Worm (Caenorhabditis elegans): ENCODE data around the gene F53F4.12.
A peak's percentile ranks its signal among the peaks of the same experiment; 100 is the strongest.

F53F4.12 gene

ce11 chrV:13655202-13655764, 29.4 kb downstream of the F53F4.12 start:
- TF ChIP-seq pqm-1 (tag; optimal IDR thresholded peaks at IDR 0.05) (no peak), F16B12.6 (tag; optimal IDR thresholded peaks at IDR 0.05) (no peak), nhr-237 (tag; optimal IDR thresholded peaks at IDR 0.05) (no peak), alr-1 (tag; optimal IDR thresholded peaks at IDR 0.05; ENCODE audit: borderline replicate concordance) (no peak), nhr-11 (tag; optimal IDR thresholded peaks at IDR 0.05) (no peak), efl-3 (GFP tag; optimal IDR thresholded peaks at IDR 0.05) (no peak), isw-1 (GFP tag; IDR thresholded peaks at IDR 0.05) (peak; percentile 29; the same call in 1 of the 2 replicates), nhr-84 (tag; optimal IDR thresholded peaks at IDR 0.05) (no peak), tbx-2 (tag; optimal IDR thresholded peaks at IDR 0.05) (peak; percentile 27), elt-2 (tag; optimal IDR thresholded peaks at IDR 0.05) (peak; percentile 1), ztf-4 (tag; optimal IDR thresholded peaks at IDR 0.05) (peak; percentile 32), tlp-1 (tag; optimal IDR thresholded peaks at IDR 0.05) (no peak), lin-14 (GFP tag; optimal IDR thresholded peaks at IDR 0.05) (peak; percentile 94), unc-86 (tag; optimal IDR thresholded peaks at IDR 0.05) (peak; percentile 47), sptf-1 (tag; optimal IDR thresholded peaks at IDR 0.05) (no peak), ceh-88 (GFP tag; IDR thresholded peaks at IDR 0.05) (no peak), hlh-4 (tag; optimal IDR thresholded peaks at IDR 0.05) (no peak), fkh-10 (GFP tag; optimal IDR thresholded peaks at IDR 0.05) (peak; percentile 34), vab-15 (tag; optimal IDR thresholded peaks at IDR 0.05) (no peak), aha-1 (tag; optimal IDR thresholded peaks at IDR 0.05) (no peak), fkh-4 (tag; optimal IDR thresholded peaks at IDR 0.05; ENCODE audit: borderline replicate concordance) (no peak), mdl-1 (tag; optimal IDR thresholded peaks at IDR 0.05) (peak in 1 of 2 experiments; percentile 73), nhr-85 (tag) (peak; percentile 89), nhr-71 (tag; optimal IDR thresholded peaks at IDR 0.05) (peak; percentile 82), grh-1 (GFP tag; IDR thresholded peaks at IDR 0.05) (peak; percentile 28; the same call in 1 of the 2 replicates), ets-5 (GFP tag; IDR thresholded peaks at IDR 0.05) (no peak), lsy-2 (tag; optimal IDR thresholded peaks at IDR 0.05) (peak; percentile 52 to 83), nhr-76 (tag; optimal IDR thresholded peaks at IDR 0.05) (no peak), irx-1 (tag; optimal IDR thresholded peaks at IDR 0.05) (no peak), efl-1 (optimal IDR thresholded peaks at IDR 0.05) (peak; percentile 61 to 62), efl-1 (GFP tag; optimal IDR thresholded peaks at IDR 0.05 in 1 of 2) (peak; percentile 15 to 79), nhr-90 (tag; optimal IDR thresholded peaks at IDR 0.05; ENCODE audit: poor library complexity) (peak; percentile 38), C16A3.4 (tag; optimal IDR thresholded peaks at IDR 0.05) (peak; percentile 43), ces-1 (GFP tag; optimal IDR thresholded peaks at IDR 0.05) (no peak), unc-30 (tag; optimal IDR thresholded peaks at IDR 0.05) (no peak), hlh-17 (GFP tag; optimal IDR thresholded peaks at IDR 0.05; ENCODE audit: borderline replicate concordance) (no peak), egl-13 (tag; optimal IDR thresholded peaks at IDR 0.05) (peak; percentile 34), zip-4 (GFP tag; optimal IDR thresholded peaks at IDR 0.05) (no peak), lin-15B (tag; optimal IDR thresholded peaks at IDR 0.05) (peak; percentile 19), unc-130 (tag; optimal IDR thresholded peaks at IDR 0.05) (no peak), pag-3 (tag; optimal IDR thresholded peaks at IDR 0.05; ENCODE audit: borderline replicate concordance, insufficient read depth) (no peak), blmp-1 (tag; optimal IDR thresholded peaks at IDR 0.05) (peak; percentile 68), swsn-7 (tag; optimal IDR thresholded peaks at IDR 0.05) (peak; percentile 50), dpl-1 (GFP tag; optimal IDR thresholded peaks at IDR 0.05) (peak; percentile 42 to 51 (median 46)), skn-1 (tag; optimal IDR thresholded peaks at IDR 0.05) (peak; percentile 78), mep-1 (tag; optimal IDR thresholded peaks at IDR 0.05) (peak; percentile 76), jun-1 (tag; optimal IDR thresholded peaks at IDR 0.05) (peak; percentile 67), sox-4 (tag; optimal IDR thresholded peaks at IDR 0.05) (no peak), C04F5.9 (tag; optimal IDR thresholded peaks at IDR 0.05) (no peak), dsc-1 (tag; optimal IDR thresholded peaks at IDR 0.05) (peak; percentile 16), rnt-1 (tag; optimal IDR thresholded peaks at IDR 0.05) (peak; percentile 72), nhr-47 (tag; optimal IDR thresholded peaks at IDR 0.05) (peak; percentile 66), nhr-20 (tag; optimal IDR thresholded peaks at IDR 0.05) (peak; percentile 64)

Measured in whole organism, L1 larva.